Worm (Caenorhabditis elegans) whole organism, early embryonic: ENCODE results near the gene C05E11.6.

Experiments
- B0310.2 ChIP-seq: sonication (generic microtip); optimal IDR thresholded peaks from 2 replicates; lab custom pipeline; 2016; ENCODE audit warnings: mild to moderate bottlenecking, missing genetic modification characterization, missing compliant biosample characterization
- F13C5.2 ChIP-seq: sonication (generic microtip); optimal IDR thresholded peaks from 2 replicates; lab custom pipeline; 2017; ENCODE audit warnings: mild to moderate bottlenecking, missing genetic modification characterization, inconsistent platforms, missing compliant biosample characterization
- aly-1 ChIP-seq: sonication (generic microtip); optimal IDR thresholded peaks from 2 replicates; lab custom pipeline; 2016; ENCODE audit warnings: missing genetic modification characterization, missing compliant biosample characterization
- ama-1 ChIP-seq: fragments of 150-350 bp; optimal IDR thresholded peaks from 2 replicates; lab custom pipeline; 2014
- ceh-13 ChIP-seq: fragments of 200-800 bp; sonication (Bioruptor generic); optimal IDR thresholded peaks from 2 replicates; lab custom pipeline; 2018; ENCODE audit warnings: mild to moderate bottlenecking, missing genetic modification characterization, missing compliant biosample characterization
- ceh-36 ChIP-seq: sonication (generic microtip); optimal IDR thresholded peaks from 2 replicates; lab custom pipeline; 2016; ENCODE audit warnings: missing genetic modification characterization, inconsistent platforms, missing compliant biosample characterization
- ets-7 ChIP-seq: sonication (generic microtip); optimal IDR thresholded peaks from 2 replicates; lab custom pipeline; 2016; ENCODE audit warnings: missing genotype, missing genetic modification characterization, missing compliant biosample characterization
- flt-1 ChIP-seq: fragments of 200-800 bp; sonication (Bioruptor generic); IDR thresholded peaks from 2 replicates; pipeline ENCODE4 v1.3.6; 2022; ENCODE audit warnings: missing genetic modification characterization, missing compliant biosample characterization
- hmbx-1 ChIP-seq: sonication (generic microtip); optimal IDR thresholded peaks from 2 replicates; lab custom pipeline; 2016; ENCODE audit warnings: mild to moderate bottlenecking, missing genetic modification characterization, missing compliant biosample characterization
- hmg-4 ChIP-seq: fragments of 200-800 bp; sonication (Bioruptor generic); optimal IDR thresholded peaks from 2 replicates; lab custom pipeline; 2018; ENCODE audit warnings: mild to moderate bottlenecking, missing genetic modification characterization, missing compliant biosample characterization
- hnd-1 ChIP-seq: sonication (generic microtip); optimal IDR thresholded peaks from 2 replicates; lab custom pipeline; 2016; ENCODE audit warnings: missing genetic modification characterization, missing compliant biosample characterization
- pes-1 ChIP-seq: fragments of 200-800 bp; sonication (Bioruptor generic); IDR thresholded peaks from 2 replicates; pipeline ENCODE4 v1.3.6; 2022; ENCODE audit warnings: missing genetic modification reagents, missing genetic modification characterization, missing compliant biosample characterization
- scrt-1 ChIP-seq: fragments of 200-800 bp; sonication (Bioruptor generic); IDR thresholded peaks from 2 replicates; pipeline ENCODE4 v1.3.6; 2022; ENCODE audit warnings: missing genetic modification characterization, missing compliant biosample characterization
- sea-1 ChIP-seq: fragments of 200-800 bp; sonication (Bioruptor generic); conservative IDR thresholded peaks from 2 replicates; pipeline ENCODE4 v1.3.6; 2022; ENCODE audit warnings: missing genetic modification characterization, missing compliant biosample characterization
- tbx-11 ChIP-seq: fragments of 200-800 bp; sonication (Bioruptor generic); IDR thresholded peaks from 2 replicates; pipeline ENCODE4 v1.3.6; 2022; ENCODE audit warnings: missing genetic modification characterization, missing compliant biosample characterization
- tbx-37 ChIP-seq: fragments of 200-800 bp; sonication (Bioruptor generic); conservative IDR thresholded peaks from 2 replicates; pipeline ENCODE4 v1.3.6; 2022; ENCODE audit warnings: missing genetic modification reagents, missing genetic modification characterization, missing compliant biosample characterization
- tra-4 ChIP-seq: sonication (generic microtip); optimal IDR thresholded peaks from 2 replicates; lab custom pipeline; 2017; ENCODE audit warnings: missing genetic modification characterization, missing compliant biosample characterization

Gene C05E11.6

ce11 chrX:4567110-4567509, 5.1 kb downstream of the C05E11.6 start:
- TF ChIP-seq aly-1 = no peak
- no peak for TF ChIP-seq tbx-37 (GFP tag; lab: Robert Waterston, UW)
- TF ChIP-seq hmg-4 (GFP tag; lab: Kevin White, UChicago) = no peak
- no peak for TF ChIP-seq B0310.2 (tag; lab: Kevin White, UChicago)
- no peak for TF ChIP-seq flt-1 (GFP tag; lab: Robert Waterston, UW)
- no peak for TF ChIP-seq ceh-36 (tag; lab: Kevin White, UChicago)

- TF ChIP-seq tra-4 (tag; lab: Kevin White, UChicago) (no peak), hmg-4 (GFP tag; lab: Kevin White, UChicago) (no peak), F13C5.2 (tag; lab: Kevin White, UChicago) (no peak), sea-1 (GFP tag; lab: Robert Waterston, UW) (no peak), ceh-36 (tag; lab: Kevin White, UChicago) (no peak), ceh-13 (GFP tag; lab: Kevin White, UChicago) (no peak), pes-1 (GFP tag; lab: Robert Waterston, UW) (no peak), hmbx-1 (tag; lab: Kevin White, UChicago) (no peak)
These were observed 7.3 kb downstream of the C05E11.6 start for ce11 chrX:4569276-4569675.

- TF ChIP-seq F13C5.2 (tag; lab: Kevin White, UChicago) (no peak), hnd-1 (tag; lab: Kevin White, UChicago) (no peak), aly-1 (no peak), hmbx-1 (tag; lab: Kevin White, UChicago) (no peak), ceh-13 (GFP tag; lab: Kevin White, UChicago) (no peak), ceh-36 (tag; lab: Kevin White, UChicago) (no peak), tra-4 (tag; lab: Kevin White, UChicago) (no peak), sea-1 (GFP tag; lab: Robert Waterston, UW) (no peak), pes-1 (GFP tag; lab: Robert Waterston, UW) (no peak)
These were observed 9.2 kb downstream of the C05E11.6 start, which contains the start of gene amt-1 for ce11 chrX:4571137-4571536. TSS of gene amt-1 (plus strand) at chrX:4571437.

- no peak for TF ChIP-seq pes-1 (GFP tag; lab: Robert Waterston, UW)
- no peak for TF ChIP-seq F13C5.2 (tag; lab: Kevin White, UChicago)
- TF ChIP-seq B0310.2 (tag; lab: Kevin White, UChicago) = no peak
- TF ChIP-seq hnd-1 (tag; lab: Kevin White, UChicago) = no peak
- no peak for TF ChIP-seq sea-1 (GFP tag; lab: Robert Waterston, UW)
- TF ChIP-seq ceh-13 (GFP tag; lab: Kevin White, UChicago) = no peak
- no peak for TF ChIP-seq tbx-11 (GFP tag; lab: Robert Waterston, UW)
- TF ChIP-seq aly-1 = no peak
- no peak for TF ChIP-seq hmbx-1 (tag; lab: Kevin White, UChicago)
- no peak for TF ChIP-seq tra-4 (tag; lab: Kevin White, UChicago)
- no peak for TF ChIP-seq ceh-36 (tag; lab: Kevin White, UChicago)
These were observed 12.9 kb downstream of the C05E11.6 start for ce11 chrX:4574873-4575272.

ce11 chrX:4576272-4576671, 14.3 kb downstream of the C05E11.6 start:
- TF ChIP-seq flt-1 (GFP tag; lab: Robert Waterston, UW) (no peak), B0310.2 (tag; lab: Kevin White, UChicago) (no peak), hmg-4 (GFP tag; lab: Kevin White, UChicago) (peak; percentile 70), F13C5.2 (tag; lab: Kevin White, UChicago) (peak; percentile 43), tbx-11 (GFP tag; lab: Robert Waterston, UW) (no peak), scrt-1 (GFP tag; lab: Robert Waterston, UW) (no peak), ama-1 (no peak), sea-1 (GFP tag; lab: Robert Waterston, UW) (no peak), aly-1 (no peak), hnd-1 (tag; lab: Kevin White, UChicago) (no peak), hmbx-1 (tag; lab: Kevin White, UChicago) (no peak), ceh-36 (tag; lab: Kevin White, UChicago) (no peak), ceh-13 (GFP tag; lab: Kevin White, UChicago) (no peak), ets-7 (tag; lab: Kevin White, UChicago) (no peak), tra-4 (tag; lab: Kevin White, UChicago) (no peak), tbx-37 (GFP tag; lab: Robert Waterston, UW) (no peak), pes-1 (GFP tag; lab: Robert Waterston, UW) (0 out of 2 replicates have a peak, but pooled peaks have one; percentile 45)

ce11 chrX:4577941-4578340, 16.0 kb downstream of the C05E11.6 start, which contains the start of gene C05E11.3:
TSS of gene C05E11.3 (plus strand) at chrX:4578241.
- TF ChIP-seq sea-1 (GFP tag; lab: Robert Waterston, UW) = no peak
- TF ChIP-seq F13C5.2 (tag; lab: Kevin White, UChicago) = no peak
- TF ChIP-seq ceh-13 (GFP tag; lab: Kevin White, UChicago) = no peak
- TF ChIP-seq tbx-37 (GFP tag; lab: Robert Waterston, UW) = no peak
- TF ChIP-seq tbx-11 (GFP tag; lab: Robert Waterston, UW) = no peak
- no peak for TF ChIP-seq tra-4 (tag; lab: Kevin White, UChicago)
- no peak for TF ChIP-seq hmg-4 (GFP tag; lab: Kevin White, UChicago)
- no peak for TF ChIP-seq ets-7 (tag; lab: Kevin White, UChicago)
- no peak for TF ChIP-seq scrt-1 (GFP tag; lab: Robert Waterston, UW)
- no peak for TF ChIP-seq pes-1 (GFP tag; lab: Robert Waterston, UW)

- no peak for TF ChIP-seq sea-1 (GFP tag; lab: Robert Waterston, UW)
- no peak for TF ChIP-seq F13C5.2 (tag; lab: Kevin White, UChicago)
- no peak for TF ChIP-seq aly-1
- TF ChIP-seq tbx-11 (GFP tag; lab: Robert Waterston, UW) = no peak
- TF ChIP-seq ceh-13 (GFP tag; lab: Kevin White, UChicago) = no peak
- TF ChIP-seq scrt-1 (GFP tag; lab: Robert Waterston, UW) = no peak
- no peak for TF ChIP-seq ceh-36 (tag; lab: Kevin White, UChicago)
- TF ChIP-seq tbx-37 (GFP tag; lab: Robert Waterston, UW) = no peak
- TF ChIP-seq hnd-1 (tag; lab: Kevin White, UChicago) = no peak
- TF ChIP-seq ama-1 = no peak
- no peak for TF ChIP-seq ets-7 (tag; lab: Kevin White, UChicago)
These were observed 16.6 kb downstream of the C05E11.6 start for ce11 chrX:4578581-4578980.
